Fruit fly (Drosophila melanogaster) whole organism, adult: ENCODE measurements around the gene Pfas.

Source experiments
- CG1620 ChIP-seq: fragments of 200-800 bp; sonication (Bioruptor generic); optimal IDR thresholded peaks from 2 replicates; lab custom pipeline; 2016; ENCODE audit warnings: missing biosample characterization, missing genetic modification characterization
- CG33017 ChIP-seq: fragments of 200-800 bp; sonication (Bioruptor generic); optimal IDR thresholded peaks from 2 replicates; lab custom pipeline; 2018; ENCODE audit warnings: missing biosample characterization, mild to moderate bottlenecking, missing genetic modification characterization, moderate library complexity
- CG5204 ChIP-seq: fragments of 200-800 bp; sonication (Bioruptor generic); optimal IDR thresholded peaks from 2 replicates; lab custom pipeline; 2016; ENCODE audit warnings: missing biosample characterization, missing genetic modification characterization
- Hr96 ChIP-seq: fragments of 200-800 bp; sonication (Bioruptor generic); optimal IDR thresholded peaks from 2 replicates; lab custom pipeline; 2016; ENCODE audit warnings: missing biosample characterization, missing genetic modification characterization
- cnc ChIP-seq, 2 experiments: fragments of >200 bp; optimal IDR thresholded peaks; 2 replicates each; lab custom pipeline; 2017
- kay ChIP-seq: fragments of 200-800 bp; sonication (Bioruptor generic); peaks from one replicate; lab custom pipeline; 2016; ENCODE audit warnings: missing biosample characterization, missing genetic modification characterization, borderline replicate concordance
- pad ChIP-seq: fragments of 200-800 bp; sonication (Bioruptor generic); optimal IDR thresholded peaks from 3 replicates; lab custom pipeline; 2017; ENCODE audit warnings: missing biosample characterization, missing genetic modification characterization, mild to moderate bottlenecking, moderate library complexity, missing genetic modification reagents

DNA sequence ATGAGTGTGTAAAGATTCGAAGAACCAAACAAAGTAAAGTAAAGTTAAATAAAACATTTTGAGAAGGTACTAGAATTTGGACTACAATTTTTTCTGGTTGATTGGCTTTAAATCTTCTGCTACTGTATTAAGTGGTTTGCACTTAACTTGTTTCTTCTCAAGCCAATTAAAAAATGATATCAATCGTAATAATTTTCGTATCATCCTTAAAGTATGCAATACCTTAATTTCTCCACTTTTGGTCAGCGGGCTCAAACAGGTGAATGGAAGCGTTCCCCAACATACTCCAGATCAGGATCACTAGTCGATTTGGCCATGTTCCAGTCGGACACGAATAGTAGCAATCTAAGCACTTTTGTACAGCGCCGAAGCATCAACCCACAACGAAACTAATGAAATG is 28.0 kb upstream of the Pfas start:
- no peak for TF ChIP-seq kay (GFP tag; lab: Kevin White, UChicago)
- TF ChIP-seq CG5204 (GFP tag; lab: Kevin White, UChicago): no peak
- no peak for TF ChIP-seq CG1620 (GFP tag; lab: Kevin White, UChicago)
- TF ChIP-seq pad (GFP tag; lab: Kevin White, UChicago): no peak
- TF ChIP-seq CG33017 (tag; lab: Kevin White, UChicago): no peak
- no peak for TF ChIP-seq cnc (optimal IDR thresholded peaks at IDR 0.05; lab: Kevin White, UChicago)
- no peak for TF ChIP-seq Hr96 (GFP tag; lab: Kevin White, UChicago)
